Fruit fly (Drosophila melanogaster) whole organism, adult: ENCODE results near the gene shi.
A peak's percentile ranks its signal among the peaks of the same experiment; 100 is the strongest.

ENCODE experiments used
- CG11617 ChIP-seq: fragments of 200-800 bp; sonication (Bioruptor generic); optimal IDR thresholded peaks from 2 replicates; lab custom pipeline; 2017; ENCODE audit warnings: mild to moderate bottlenecking, missing biosample characterization, missing genetic modification reagents, missing genetic modification characterization
- CG12768 ChIP-seq: fragments of 200-800 bp; sonication (Bioruptor generic); optimal IDR thresholded peaks from 2 replicates; lab custom pipeline; 2017; ENCODE audit warnings: missing biosample characterization, missing genetic modification characterization, mild to moderate bottlenecking, moderate library complexity, missing genetic modification reagents
- CG14711 ChIP-seq: fragments of 200-800 bp; sonication (Bioruptor generic); optimal IDR thresholded peaks from 2 replicates; lab custom pipeline; 2018; ENCODE audit warnings: missing biosample characterization, mild to moderate bottlenecking, missing genetic modification characterization, moderate library complexity
- CG1620 ChIP-seq: fragments of 200-800 bp; sonication (Bioruptor generic); optimal IDR thresholded peaks from 2 replicates; lab custom pipeline; 2016; ENCODE audit warnings: missing biosample characterization, missing genetic modification characterization
- CG33017 ChIP-seq: fragments of 200-800 bp; sonication (Bioruptor generic); optimal IDR thresholded peaks from 2 replicates; lab custom pipeline; 2018; ENCODE audit warnings: missing biosample characterization, mild to moderate bottlenecking, missing genetic modification characterization, moderate library complexity
- CG5204 ChIP-seq: fragments of 200-800 bp; sonication (Bioruptor generic); optimal IDR thresholded peaks from 2 replicates; lab custom pipeline; 2016; ENCODE audit warnings: missing biosample characterization, missing genetic modification characterization
- CG7045 ChIP-seq: fragments of 200-800 bp; sonication (Bioruptor generic); optimal IDR thresholded peaks from 2 replicates; lab custom pipeline; 2017; ENCODE audit warnings: missing biosample characterization, mild to moderate bottlenecking, missing genetic modification characterization
- CG7101 ChIP-seq: fragments of 200-800 bp; sonication (Bioruptor generic); optimal IDR thresholded peaks from 2 replicates; lab custom pipeline; 2018; ENCODE audit warnings: missing biosample characterization, mild to moderate bottlenecking, missing genetic modification characterization, moderate library complexity
- Clk ChIP-seq: fragments of 200-800 bp; sonication (Bioruptor generic); optimal IDR thresholded peaks from 2 replicates; lab custom pipeline; 2017; ENCODE audit warnings: missing biosample characterization, missing genetic modification characterization
- Crg-1 ChIP-seq: fragments of 200-800 bp; sonication (Bioruptor generic); optimal IDR thresholded peaks from 2 replicates; lab custom pipeline; 2016; ENCODE audit warnings: missing biosample characterization, missing genetic modification characterization
- Hr96 ChIP-seq: fragments of 200-800 bp; sonication (Bioruptor generic); optimal IDR thresholded peaks from 2 replicates; lab custom pipeline; 2016; ENCODE audit warnings: missing biosample characterization, missing genetic modification characterization
- Mnt ChIP-seq: fragments of 200-800 bp; sonication (Bioruptor generic); optimal IDR thresholded peaks from 2 replicates; lab custom pipeline; 2016; ENCODE audit warnings: missing biosample characterization, mild to moderate bottlenecking, missing genetic modification characterization
- bab1 ChIP-seq: fragments of 200-800 bp; sonication (Bioruptor generic); optimal IDR thresholded peaks from 3 replicates; lab custom pipeline; 2019; ENCODE audit warnings: missing biosample characterization, mild to moderate bottlenecking, missing genetic modification characterization, moderate library complexity
- cic ChIP-seq: fragments of 200-800 bp; sonication (Bioruptor generic); optimal IDR thresholded peaks from 2 replicates; lab custom pipeline; 2017; ENCODE audit warnings: missing biosample characterization, mild to moderate bottlenecking, missing genetic modification characterization, moderate library complexity
- cnc ChIP-seq, 2 experiments: fragments of >200 bp; optimal IDR thresholded peaks; 2 replicates each; lab custom pipeline; 2017
- kay ChIP-seq: fragments of 200-800 bp; sonication (Bioruptor generic); peaks from one replicate; lab custom pipeline; 2016; ENCODE audit warnings: missing biosample characterization, missing genetic modification characterization, borderline replicate concordance
- ovo ChIP-seq: fragments of 200-800 bp; sonication (Bioruptor generic); optimal IDR thresholded peaks from 2 replicates; lab custom pipeline; 2016; ENCODE audit warnings: missing biosample characterization, missing genetic modification characterization
- pad ChIP-seq: fragments of 200-800 bp; sonication (Bioruptor generic); optimal IDR thresholded peaks from 3 replicates; lab custom pipeline; 2017; ENCODE audit warnings: missing biosample characterization, missing genetic modification characterization, mild to moderate bottlenecking, moderate library complexity, missing genetic modification reagents
- tj ChIP-seq: fragments of 200-800 bp; sonication (Bioruptor generic); optimal IDR thresholded peaks from 3 replicates; lab custom pipeline; 2017; ENCODE audit warnings: missing biosample characterization, mild to moderate bottlenecking, missing genetic modification characterization, moderate library complexity
- toe ChIP-seq: fragments of 200-800 bp; sonication (Bioruptor generic); optimal IDR thresholded peaks from 2 replicates; lab custom pipeline; 2016; ENCODE audit warnings: missing biosample characterization, missing genetic modification characterization

shi gene

DNA sequence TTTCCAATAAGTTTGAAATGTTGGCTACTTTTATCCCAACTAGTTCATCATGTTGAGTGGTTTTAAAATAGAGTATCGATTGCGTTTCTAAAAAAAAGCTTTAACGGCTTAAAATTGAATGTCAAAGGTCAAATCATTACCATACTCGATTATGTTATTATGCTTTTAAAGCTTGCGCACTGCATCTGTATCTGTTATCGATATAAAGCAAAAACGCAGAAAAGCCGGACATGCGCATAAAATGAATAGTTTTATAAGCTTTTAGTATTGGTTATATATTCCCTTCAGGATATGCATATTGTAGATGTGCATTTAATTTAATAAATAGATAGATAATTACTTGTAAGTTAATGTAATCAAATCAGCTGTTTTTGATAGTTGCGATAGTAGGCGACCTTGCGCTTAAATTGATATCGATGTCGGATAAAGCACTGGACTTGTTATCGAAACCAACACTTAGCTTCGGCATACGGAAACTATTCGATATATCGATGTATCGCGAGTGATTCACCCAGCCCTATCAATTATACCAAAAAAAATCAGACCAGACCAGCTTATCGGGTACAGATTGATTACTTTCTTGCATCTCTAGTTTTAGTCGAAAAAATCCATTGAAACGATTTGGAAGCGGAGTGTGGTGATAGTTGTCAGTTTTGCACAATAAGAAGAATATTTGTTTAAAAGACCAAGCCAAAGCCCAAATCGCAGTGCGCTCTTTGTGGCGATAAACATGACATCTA lies at the start of gene shi:
TSS of gene shi (plus strand) at position 511 of the 740 bp plus-strand sequence.
- TF ChIP-seq Hr96, result no peak
- TF ChIP-seq CG11617 (GFP tag; lab: Kevin White, UChicago), result peak; percentile 46
- peak; percentile 31 for TF ChIP-seq pad (GFP tag; lab: Kevin White, UChicago)
- TF ChIP-seq CG7101, result peak; percentile 64
- no peak for TF ChIP-seq cic (GFP tag; lab: Kevin White, UChicago)
- no peak for TF ChIP-seq toe (GFP tag; lab: Kevin White, UChicago)
- no peak for TF ChIP-seq CG5204
- peak; percentile 64 for TF ChIP-seq Mnt (GFP tag; lab: Kevin White, UChicago)
- no peak for TF ChIP-seq Crg-1 (GFP tag; lab: Kevin White, UChicago)
- TF ChIP-seq Clk (GFP tag; lab: Kevin White, UChicago), result no peak
- no peak for TF ChIP-seq CG7045 (GFP tag; lab: Kevin White, UChicago)
- peak; percentile 38 for TF ChIP-seq tj
- TF ChIP-seq cnc (optimal IDR thresholded peaks at IDR 0.05; lab: Kevin White, UChicago), result no peak
- no peak for TF ChIP-seq kay (GFP tag; lab: Kevin White, UChicago)
- peak; percentile 19 for TF ChIP-seq bab1 (GFP tag; lab: Kevin White, UChicago)
- TF ChIP-seq CG12768, result no peak
- peak; percentile 22 for TF ChIP-seq CG14711 (tag; lab: Kevin White, UChicago)
- peak; percentile 6 for TF ChIP-seq CG33017 (tag; lab: Kevin White, UChicago)
- TF ChIP-seq CG1620 (GFP tag; lab: Kevin White, UChicago), result no peak
- no peak for TF ChIP-seq ovo (GFP tag; lab: Kevin White, UChicago)

DNA sequence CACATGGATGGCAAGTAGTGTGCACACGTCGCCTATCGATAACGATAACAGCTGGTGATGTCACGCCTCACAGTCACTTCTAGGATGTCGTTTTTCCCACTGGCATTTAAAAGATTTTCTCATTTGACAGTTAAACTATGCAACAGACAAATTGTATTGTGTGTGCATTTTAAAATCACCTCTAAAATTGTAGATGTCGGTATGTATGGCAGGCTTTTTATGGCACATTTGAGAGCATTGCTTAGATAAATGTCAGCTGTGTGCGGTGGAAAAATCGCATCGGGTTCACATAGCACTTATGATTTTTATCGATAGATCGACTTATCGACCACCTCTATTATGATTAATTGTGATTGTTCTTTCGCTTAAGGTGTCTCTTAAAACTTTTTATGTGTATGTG lies 47.8 kb upstream of the shi start, which contains the start of the genes ArgRS and CG8578:
TSS of gene ArgRS (minus strand) at position 7 of the 400 bp plus-strand sequence.
TSS of gene CG8578 (plus strand) at position 338 of the 400 bp plus-strand sequence.
- peak; percentile 73 for TF ChIP-seq CG1620 (GFP tag; lab: Kevin White, UChicago)
- TF ChIP-seq CG12768, result peak; percentile 11
- peak; percentile 50 for TF ChIP-seq pad (GFP tag; lab: Kevin White, UChicago)
- TF ChIP-seq kay (GFP tag; lab: Kevin White, UChicago), result no peak
- TF ChIP-seq Crg-1 (GFP tag; lab: Kevin White, UChicago), result no peak
- TF ChIP-seq bab1 (GFP tag; lab: Kevin White, UChicago), result peak; percentile 53
- peak; percentile 70 for TF ChIP-seq CG11617 (GFP tag; lab: Kevin White, UChicago)
- peak; percentile 79 for TF ChIP-seq toe (GFP tag; lab: Kevin White, UChicago)
- TF ChIP-seq CG14711 (tag; lab: Kevin White, UChicago), result peak; percentile 22
- TF ChIP-seq CG7101, result peak; percentile 51
- peak; percentile 88 for TF ChIP-seq Mnt (GFP tag; lab: Kevin White, UChicago)
- peak; percentile 16 for TF ChIP-seq cic (GFP tag; lab: Kevin White, UChicago)
- no peak for TF ChIP-seq CG5204

DNA sequence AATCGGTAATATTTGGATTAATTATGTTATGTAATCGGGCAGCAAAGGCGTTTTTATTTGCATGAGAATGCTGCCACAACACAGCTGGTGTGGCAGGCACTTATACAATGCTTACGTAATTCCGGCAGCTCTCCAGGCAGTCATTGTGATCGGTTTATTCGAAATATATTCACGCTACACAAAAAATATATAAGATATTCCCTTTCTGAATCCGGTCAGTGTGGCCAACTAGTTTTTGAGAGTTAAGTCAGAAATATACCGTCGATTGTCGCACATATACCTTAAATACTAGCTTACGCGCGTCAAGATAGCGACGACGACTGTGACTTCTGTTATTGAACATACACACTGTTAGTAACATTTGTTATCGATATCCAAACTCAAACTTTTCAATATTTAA lies 42.9 kb upstream of the shi start, which contains the start of gene sun:
TSS of gene sun (minus strand) at position 238 of the 400 bp plus-strand sequence.
- TF ChIP-seq ovo (GFP tag; lab: Kevin White, UChicago) (no peak), cic (GFP tag; lab: Kevin White, UChicago) (no peak), cnc (optimal IDR thresholded peaks at IDR 0.05; lab: Kevin White, UChicago) (no peak), bab1 (GFP tag; lab: Kevin White, UChicago) (peak; percentile 7), toe (GFP tag; lab: Kevin White, UChicago) (no peak), tj (no peak), CG1620 (GFP tag; lab: Kevin White, UChicago) (no peak), CG33017 (tag; lab: Kevin White, UChicago) (no peak), CG7045 (GFP tag; lab: Kevin White, UChicago) (no peak), CG12768 (no peak), Hr96 (no peak), CG5204 (no peak), pad (GFP tag; lab: Kevin White, UChicago) (no peak), Crg-1 (GFP tag; lab: Kevin White, UChicago) (no peak), Mnt (GFP tag; lab: Kevin White, UChicago) (peak; percentile 16), CG11617 (GFP tag; lab: Kevin White, UChicago) (peak; percentile 24)

DNA sequence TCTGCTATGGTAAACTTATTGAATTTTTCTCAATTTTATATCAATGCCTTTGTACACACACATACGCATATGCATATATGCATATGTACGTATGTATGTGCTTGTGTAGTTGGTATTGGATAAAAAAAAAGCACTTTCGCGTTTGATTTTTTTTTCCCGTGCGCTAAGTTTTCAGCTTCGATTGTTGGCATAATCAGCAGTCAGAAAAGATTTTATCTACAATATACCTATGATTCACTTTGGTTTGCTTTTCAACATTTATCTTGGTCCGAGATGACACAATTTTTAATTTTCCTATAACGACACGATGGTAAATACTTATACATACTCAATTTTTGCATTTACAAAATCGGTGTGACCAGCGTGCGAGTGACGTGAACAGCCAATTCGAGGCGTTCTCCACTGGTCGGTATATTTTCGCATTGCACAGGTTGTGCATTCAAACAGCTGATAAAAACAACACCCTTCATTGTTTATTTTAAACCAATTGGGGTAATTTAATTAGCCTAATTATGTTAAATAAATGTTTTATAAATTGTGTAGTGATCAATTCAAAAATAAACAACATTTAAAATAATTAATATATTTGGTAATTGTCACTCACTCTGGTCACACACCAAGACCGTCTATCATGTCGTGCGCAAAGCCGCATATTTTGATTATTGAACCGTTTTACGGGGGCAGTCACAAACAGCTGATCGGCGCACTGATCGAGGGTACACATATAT lies 38.9 kb upstream of the shi start, which contains the start of the genes UBL3 and CG15914:
TSS of gene UBL3 (minus strand) at position 361 of the 728 bp plus-strand sequence.
TSS of gene CG15914 (plus strand) at position 607 of the 728 bp plus-strand sequence.
- no peak for TF ChIP-seq CG7045 (GFP tag; lab: Kevin White, UChicago)
- no peak for TF ChIP-seq CG5204
- TF ChIP-seq CG11617 (GFP tag; lab: Kevin White, UChicago), result peak; percentile 20
- no peak for TF ChIP-seq Crg-1 (GFP tag; lab: Kevin White, UChicago)
- TF ChIP-seq cnc (optimal IDR thresholded peaks at IDR 0.05; lab: Kevin White, UChicago), result no peak
- TF ChIP-seq pad (GFP tag; lab: Kevin White, UChicago), result peak; percentile 49
- no peak for TF ChIP-seq toe (GFP tag; lab: Kevin White, UChicago)
- TF ChIP-seq CG7101, result peak; percentile 46
- TF ChIP-seq CG33017 (tag; lab: Kevin White, UChicago), result no peak
- no peak for TF ChIP-seq Clk (GFP tag; lab: Kevin White, UChicago)
- peak; percentile 70 for TF ChIP-seq Mnt (GFP tag; lab: Kevin White, UChicago)
- no peak for TF ChIP-seq cic (GFP tag; lab: Kevin White, UChicago)
- no peak for TF ChIP-seq CG12768
- TF ChIP-seq Hr96, result no peak
- TF ChIP-seq bab1 (GFP tag; lab: Kevin White, UChicago), result peak; percentile 45
- TF ChIP-seq CG1620 (GFP tag; lab: Kevin White, UChicago), result peak; percentile 48
- TF ChIP-seq ovo (GFP tag; lab: Kevin White, UChicago), result peak; percentile 32
- TF ChIP-seq tj, result peak; percentile 53
- peak; percentile 37 for TF ChIP-seq CG14711 (tag; lab: Kevin White, UChicago)
- peak; percentile 25 for TF ChIP-seq kay (GFP tag; lab: Kevin White, UChicago)
